Worm (Caenorhabditis elegans): ENCODE measurements around the gene T26C11.9.

The T26C11.9 gene

DNA sequence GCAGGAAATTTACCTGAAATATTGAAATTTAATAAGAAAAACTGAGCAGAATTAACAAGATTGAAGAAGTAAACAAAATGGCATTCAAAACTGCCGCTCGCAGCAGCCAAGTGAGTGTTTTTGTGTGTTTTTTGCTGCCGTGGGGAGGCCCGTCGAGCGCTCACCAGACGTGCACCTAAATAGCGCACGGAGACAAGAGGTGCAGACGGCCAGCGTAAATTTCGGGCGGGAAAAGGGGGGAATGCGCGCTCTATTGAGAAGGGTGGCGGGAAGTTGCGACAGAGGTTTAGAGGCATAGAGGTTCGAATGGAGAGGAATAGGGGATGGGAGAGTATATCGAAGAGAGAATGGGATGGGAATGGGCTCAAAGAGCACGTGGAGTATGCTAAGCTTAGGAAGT lies 2.5 kb upstream of the T26C11.9 start, which contains the start of gene ceh-39:
ceh-39 (minus strand) TSS at position 13 of the 400 bp plus-strand sequence.
- TF ChIP-seq lin-39 (tag; optimal IDR thresholded peaks at IDR 0.05) (peak; percentile 72), lsy-12 (tag; optimal IDR thresholded peaks at IDR 0.05) (peak; percentile 65), lin-15B (tag; optimal IDR thresholded peaks at IDR 0.05) (peak; percentile 88), ztf-11 (tag; optimal IDR thresholded peaks at IDR 0.05) (no peak), nfya-1 (tag; optimal IDR thresholded peaks at IDR 0.05; ENCODE audit: insufficient read depth) (peak; percentile 78), fkh-10 (GFP tag; optimal IDR thresholded peaks at IDR 0.05) (peak; percentile 38), pha-4 (tag; optimal IDR thresholded peaks at IDR 0.05) (peak; percentile 65), nhr-25 (tag; optimal IDR thresholded peaks at IDR 0.05) (no peak), skn-1 (tag; optimal IDR thresholded peaks at IDR 0.05) (peak; percentile 50), egl-5 (tag; optimal IDR thresholded peaks at IDR 0.05) (peak; percentile 26), elt-1 (tag; optimal IDR thresholded peaks at IDR 0.05) (peak; percentile 2), hmg-11 (tag; optimal IDR thresholded peaks at IDR 0.05) (peak; percentile 64), daf-12 (tag; optimal IDR thresholded peaks at IDR 0.05) (no peak), jun-1 (tag; optimal IDR thresholded peaks at IDR 0.05) (peak; percentile 14), snpc-4 (tag; optimal IDR thresholded peaks at IDR 0.05) (peak; percentile 36)

DNA sequence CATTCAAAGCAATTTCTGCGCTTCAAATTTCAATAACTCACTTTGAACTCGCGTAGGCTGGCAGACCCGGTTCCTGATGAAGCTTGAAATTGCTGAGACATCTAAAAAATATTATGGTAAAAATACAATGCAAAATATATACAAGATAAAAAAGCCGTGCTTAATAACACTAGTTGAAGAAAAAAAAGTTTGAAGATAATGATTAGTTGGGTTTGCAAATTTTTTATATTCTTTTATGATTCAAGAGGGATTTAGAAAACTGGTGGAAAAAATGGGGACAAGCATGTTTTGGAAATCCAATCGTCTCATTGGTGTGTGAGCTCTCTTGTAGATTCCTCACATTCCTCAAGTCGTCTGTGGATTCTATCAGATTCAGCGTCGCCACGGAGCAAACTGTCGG lies 1.0 kb downstream of the T26C11.9 start, which contains the start of gene ceh-21:
ceh-21 (minus strand) TSS at position 101 of the 400 bp plus-strand sequence.
- no peak for TF ChIP-seq lin-39 (tag; optimal IDR thresholded peaks at IDR 0.05)
- TF ChIP-seq mdl-1 (tag; optimal IDR thresholded peaks at IDR 0.05) = no peak
- TF ChIP-seq fos-1 (tag; optimal IDR thresholded peaks at IDR 0.05) = no peak
- no peak for TF ChIP-seq nhr-23 (tag; optimal IDR thresholded peaks at IDR 0.05)

- TF ChIP-seq tbx-2 (tag; optimal IDR thresholded peaks at IDR 0.05) = no peak
- TF ChIP-seq ztf-4 (tag; optimal IDR thresholded peaks at IDR 0.05) = no peak
- TF ChIP-seq elt-2 (tag; optimal IDR thresholded peaks at IDR 0.05) = no peak
- TF ChIP-seq nhr-25 (tag; optimal IDR thresholded peaks at IDR 0.05) = no peak
- TF ChIP-seq fos-1 (tag; optimal IDR thresholded peaks at IDR 0.05) = no peak
- TF ChIP-seq lin-15B (tag; optimal IDR thresholded peaks at IDR 0.05) = no peak
- no peak for TF ChIP-seq daf-12 (tag; optimal IDR thresholded peaks at IDR 0.05)
- TF ChIP-seq nfya-1 (tag; optimal IDR thresholded peaks at IDR 0.05; ENCODE audit: insufficient read depth) = no peak
Observed at ce11 chrX:1850525-1850924, 3.1 kb downstream of the T26C11.9 start.

DNA sequence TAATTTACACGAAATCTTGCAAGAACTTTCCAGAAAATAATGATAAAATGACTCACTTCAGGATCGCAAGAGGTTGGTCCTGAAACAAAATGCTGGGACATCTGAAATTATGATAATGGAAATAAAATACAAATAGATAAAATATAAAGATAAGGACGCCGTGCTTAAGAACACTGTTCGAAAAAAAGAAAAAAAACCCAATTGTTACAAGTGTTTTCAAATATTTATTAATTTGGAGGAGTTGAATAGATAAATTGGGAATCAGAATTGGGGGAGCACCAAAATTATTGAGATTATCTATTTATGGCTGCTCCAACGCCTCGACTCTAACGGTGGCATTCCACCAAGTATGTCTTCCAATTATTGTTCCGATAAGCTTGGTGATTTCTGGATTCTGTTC lies 5.1 kb downstream of the T26C11.9 start, which contains the start of gene ceh-41:
ceh-41 (minus strand) TSS at position 101 of the 400 bp plus-strand sequence.
- TF ChIP-seq unc-39 (tag; optimal IDR thresholded peaks at IDR 0.05) = no peak
- no peak for TF ChIP-seq mdl-1 (tag; optimal IDR thresholded peaks at IDR 0.05)
- TF ChIP-seq ztf-4 (tag; optimal IDR thresholded peaks at IDR 0.05) = no peak
- no peak for TF ChIP-seq fos-1 (tag; optimal IDR thresholded peaks at IDR 0.05)
- TF ChIP-seq fkh-10 (GFP tag; optimal IDR thresholded peaks at IDR 0.05) = no peak
- TF ChIP-seq nhr-77 (tag; optimal IDR thresholded peaks at IDR 0.05) = no peak
- no peak for TF ChIP-seq egl-5 (tag; optimal IDR thresholded peaks at IDR 0.05)
- TF ChIP-seq lin-39 (tag; optimal IDR thresholded peaks at IDR 0.05) = no peak
- no peak for TF ChIP-seq aly-2 (tag; optimal IDR thresholded peaks at IDR 0.05)

- TF ChIP-seq tbx-2 (tag; optimal IDR thresholded peaks at IDR 0.05) = no peak
- TF ChIP-seq nhr-237 (tag; optimal IDR thresholded peaks at IDR 0.05) = no peak
- no peak for TF ChIP-seq lin-15B (tag; optimal IDR thresholded peaks at IDR 0.05)
- no peak for TF ChIP-seq R02D3.7 (tag; optimal IDR thresholded peaks at IDR 0.05)
- no peak for TF ChIP-seq ztf-11 (tag; optimal IDR thresholded peaks at IDR 0.05)
- TF ChIP-seq nhr-23 (tag; optimal IDR thresholded peaks at IDR 0.05) = no peak
- no peak for TF ChIP-seq nfya-1 (tag; optimal IDR thresholded peaks at IDR 0.05; ENCODE audit: insufficient read depth)
- TF ChIP-seq egl-5 (tag; optimal IDR thresholded peaks at IDR 0.05) = no peak
- TF ChIP-seq pqm-1 (tag; optimal IDR thresholded peaks at IDR 0.05) = no peak
- TF ChIP-seq elt-2 (tag; optimal IDR thresholded peaks at IDR 0.05) = no peak
- no peak for TF ChIP-seq ama-1 (optimal IDR thresholded peaks at IDR 0.05)
- TF ChIP-seq hmg-11 (tag; optimal IDR thresholded peaks at IDR 0.05) = no peak
- no peak for TF ChIP-seq pha-4 (tag; optimal IDR thresholded peaks at IDR 0.05)
- TF ChIP-seq fos-1 (tag; optimal IDR thresholded peaks at IDR 0.05) = no peak
- no peak for TF ChIP-seq mml-1 (tag; optimal IDR thresholded peaks at IDR 0.05)
- no peak for TF ChIP-seq egl-27 (tag; optimal IDR thresholded peaks at IDR 0.05)
- no peak for TF ChIP-seq nhr-67 (tag; optimal IDR thresholded peaks at IDR 0.05)
Observed at ce11 chrX:1847685-1848084, 6.0 kb downstream of the T26C11.9 start.

DNA sequence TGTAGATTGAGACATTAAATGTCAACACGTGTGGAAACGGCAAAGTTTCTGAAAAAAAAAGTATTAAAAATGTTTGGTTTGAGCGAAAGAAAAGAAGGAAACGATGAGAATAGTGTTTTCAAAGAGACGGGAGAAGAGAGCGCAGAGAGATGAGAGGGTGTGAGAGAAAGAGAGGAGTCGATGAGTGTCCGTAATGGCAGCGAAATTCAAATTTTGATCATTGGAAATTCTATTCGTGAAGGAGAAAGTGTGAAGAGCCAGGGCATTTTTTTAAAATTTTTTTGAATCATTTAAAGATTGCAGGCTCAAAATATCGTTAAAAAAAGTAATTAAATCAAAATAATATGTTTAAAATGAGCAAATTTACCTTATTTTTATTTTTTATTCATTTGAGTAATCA lies 8.2 kb downstream of the T26C11.9 start, which contains the start of gene T26C11.4:
T26C11.4 (minus strand) TSS at position 54 of the 400 bp plus-strand sequence.
- TF ChIP-seq tbx-2 (tag; optimal IDR thresholded peaks at IDR 0.05) = no peak
- no peak for TF ChIP-seq pqm-1 (tag; optimal IDR thresholded peaks at IDR 0.05)
- no peak for TF ChIP-seq mdl-1 (tag; optimal IDR thresholded peaks at IDR 0.05)
- TF ChIP-seq fkh-2 (tag; optimal IDR thresholded peaks at IDR 0.05) = no peak
- no peak for TF ChIP-seq nhr-25 (tag; optimal IDR thresholded peaks at IDR 0.05)
- peak; percentile 23 for TF ChIP-seq skn-1 (tag; optimal IDR thresholded peaks at IDR 0.05)
- peak; percentile 9 for TF ChIP-seq nhr-23 (tag; optimal IDR thresholded peaks at IDR 0.05)
- TF ChIP-seq nhr-77 (tag; optimal IDR thresholded peaks at IDR 0.05) = no peak
- no peak for TF ChIP-seq ztf-11 (tag; optimal IDR thresholded peaks at IDR 0.05)
- no peak for TF ChIP-seq eor-1 (tag; optimal IDR thresholded peaks at IDR 0.05)
- no peak for TF ChIP-seq snpc-4 (tag; optimal IDR thresholded peaks at IDR 0.05)
- TF ChIP-seq unc-62 (GFP tag; optimal IDR thresholded peaks at IDR 0.05) = no peak
- TF ChIP-seq nhr-237 (tag; optimal IDR thresholded peaks at IDR 0.05) = no peak
- peak; percentile 30 for TF ChIP-seq nfya-1 (tag; optimal IDR thresholded peaks at IDR 0.05; ENCODE audit: insufficient read depth)
- peak; percentile 53 for TF ChIP-seq hmg-11 (tag; optimal IDR thresholded peaks at IDR 0.05)
- peak; percentile 18 for TF ChIP-seq lin-15B (tag; optimal IDR thresholded peaks at IDR 0.05)
- TF ChIP-seq ztf-4 (tag; optimal IDR thresholded peaks at IDR 0.05) = no peak
- no peak for TF ChIP-seq mml-1 (tag; optimal IDR thresholded peaks at IDR 0.05)
- no peak for TF ChIP-seq nhr-28 (tag; optimal IDR thresholded peaks at IDR 0.05)
- no peak for TF ChIP-seq unc-39 (tag; optimal IDR thresholded peaks at IDR 0.05)
- no peak for TF ChIP-seq R02D3.7 (tag; optimal IDR thresholded peaks at IDR 0.05)
- peak; percentile 49 for TF ChIP-seq pha-4 (tag; optimal IDR thresholded peaks at IDR 0.05)
- no peak for TF ChIP-seq nhr-43 (tag; optimal IDR thresholded peaks at IDR 0.05; ENCODE audit: poor library complexity, severe bottlenecking)
- no peak for TF ChIP-seq ceh-16 (tag; optimal IDR thresholded peaks at IDR 0.05)
- no peak for TF ChIP-seq elt-2 (tag; optimal IDR thresholded peaks at IDR 0.05)
- TF ChIP-seq lin-39 (tag; optimal IDR thresholded peaks at IDR 0.05) = peak; percentile 29
- no peak for TF ChIP-seq egl-27 (tag; optimal IDR thresholded peaks at IDR 0.05)

Data from whole organism, L3 larva.